Worm (Caenorhabditis elegans): ENCODE data around the gene D1005.4.

DNA sequence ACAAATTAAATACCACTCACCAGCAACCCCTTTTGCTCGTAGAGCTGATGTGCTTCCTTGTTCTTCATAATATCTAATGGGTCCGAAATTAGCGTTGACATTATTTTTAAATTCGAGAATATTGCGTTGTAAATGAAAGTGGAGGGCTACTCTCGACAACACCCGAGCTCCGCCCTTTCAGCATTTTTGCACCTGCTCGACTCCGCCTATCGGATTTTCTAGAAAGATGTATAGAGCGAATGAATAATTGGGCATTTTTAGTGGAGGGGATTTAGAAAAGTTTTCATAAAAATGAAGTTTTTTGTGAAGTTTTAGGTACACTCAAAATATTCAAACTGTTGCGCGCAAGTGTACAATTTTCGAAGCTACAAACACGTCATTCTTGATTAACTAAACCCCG, 8.6 kb upstream of the D1005.4 start, which contains the start of gene F09E10.5:
- TF ChIP-seq egl-27 (tag; optimal IDR thresholded peaks at IDR 0.05) (no peak), dmd-4 (tag; optimal IDR thresholded peaks at IDR 0.05) (no peak), ztf-4 (tag; optimal IDR thresholded peaks at IDR 0.05) (no peak), nhr-11 (tag; optimal IDR thresholded peaks at IDR 0.05) (no peak), zag-1 (tag; optimal IDR thresholded peaks at IDR 0.05) (no peak), lin-13 (GFP tag; optimal IDR thresholded peaks at IDR 0.05) (no peak), unc-62 (GFP tag; optimal IDR thresholded peaks at IDR 0.05) (no peak), aly-2 (tag; optimal IDR thresholded peaks at IDR 0.05) (no peak), elt-3 (tag; optimal IDR thresholded peaks at IDR 0.05) (no peak), mab-5 (tag; optimal IDR thresholded peaks at IDR 0.05) (no peak), blmp-1 (tag; optimal IDR thresholded peaks at IDR 0.05; ENCODE audit: insufficient read depth) (no peak), peb-1 (tag; optimal IDR thresholded peaks at IDR 0.05) (no peak), C34F6.9 (tag; optimal IDR thresholded peaks at IDR 0.05) (no peak), ama-1 (optimal IDR thresholded peaks at IDR 0.05) (no peak)
